Worm (Caenorhabditis elegans) whole organism, late embryonic: ENCODE results near the gene lin-15B.

Experiments used
- F13H6.1 ChIP-seq: sonication (generic microtip); optimal IDR thresholded peaks from 2 replicates; lab custom pipeline; 2016; ENCODE audit warnings: missing genetic modification characterization, missing compliant biosample characterization
- ama-1 ChIP-seq: fragments of 150-350 bp; optimal IDR thresholded peaks from 2 replicates; lab custom pipeline; 2014
- fkh-10 ChIP-seq: fragments of 150-350 bp; optimal IDR thresholded peaks from 2 replicates; lab custom pipeline; 2014; ENCODE audit warnings: missing biosample characterization, missing genetic modification reagents, missing genetic modification characterization
- unc-42 ChIP-seq: sonication (generic microtip); optimal IDR thresholded peaks from 2 replicates; lab custom pipeline; 2016; ENCODE audit warnings: missing genotype, missing genetic modification characterization, missing compliant biosample characterization

DNA sequence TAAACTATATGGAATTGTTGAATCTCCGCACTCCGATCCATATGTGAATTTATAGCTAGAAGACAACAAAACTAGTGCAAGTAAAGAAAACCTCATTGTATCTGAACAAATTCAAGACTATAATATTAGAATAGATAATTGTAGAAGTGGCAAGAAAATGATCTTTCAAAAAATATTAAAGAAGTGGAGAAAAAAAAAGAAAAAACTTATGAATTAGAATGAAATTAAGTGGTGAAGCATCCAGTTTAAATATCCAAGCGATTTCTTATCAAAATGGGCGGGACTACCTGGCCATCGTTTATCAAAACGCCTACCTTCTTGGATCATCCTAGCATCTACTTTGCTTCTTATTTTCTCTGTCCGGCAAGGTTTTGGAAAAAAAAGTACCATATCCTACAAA is 31.2 kb downstream of the lin-15B start, which contains the start of gene wrt-4:
- no peak for TF ChIP-seq fkh-10 (GFP tag; lab: Kevin White, UChicago)
- no peak for TF ChIP-seq F13H6.1 (tag; lab: Kevin White, UChicago)
- no peak for TF ChIP-seq unc-42 (tag; lab: Kevin White, UChicago)
- no peak for TF ChIP-seq ama-1 (lab: Kevin White, UChicago)
